Fruit fly (Drosophila melanogaster) whole organism, embryonic: Measurements from ENCODE around the gene CG31265.

ENCODE experiments used
- Bteb2 ChIP-seq: fragments of 200-800 bp; sonication (Bioruptor generic); optimal IDR thresholded peaks from 2 replicates; lab custom pipeline; 2016; ENCODE audit warnings: missing biosample characterization, missing genetic modification characterization
- CG10979 ChIP-seq: fragments of 200-800 bp; sonication (Bioruptor generic); optimal IDR thresholded peaks from 2 replicates; lab custom pipeline; 2018; ENCODE audit warnings: missing biosample characterization, mild to moderate bottlenecking, missing genetic modification characterization, moderate library complexity
- CG11456 ChIP-seq: fragments of 200-800 bp; sonication (Bioruptor generic); IDR thresholded peaks from 3 replicates; pipeline ENCODE4 v1.3.6; 2022; ENCODE audit warnings: missing biosample characterization, missing genetic modification characterization
- CG11696 ChIP-seq: fragments of 200-800 bp; sonication (Bioruptor generic); IDR thresholded peaks from 2 replicates; pipeline ENCODE4 v1.3.6; 2022; ENCODE audit warnings: missing biosample characterization, missing genetic modification characterization
- CG12391 ChIP-seq: fragments of 200-800 bp; sonication (Bioruptor generic); optimal IDR thresholded peaks from 3 replicates; lab custom pipeline; 2018; ENCODE audit warnings: missing biosample characterization, mild to moderate bottlenecking, missing genetic modification characterization, moderate library complexity
- CG13424 ChIP-seq: fragments of 200-800 bp; sonication (Bioruptor generic); optimal IDR thresholded peaks from 2 replicates; lab custom pipeline; 2019; ENCODE audit warnings: missing biosample characterization, mild to moderate bottlenecking, missing genetic modification characterization, moderate library complexity
- CG13624 ChIP-seq: fragments of 200-800 bp; sonication (Bioruptor generic); optimal IDR thresholded peaks from 2 replicates; lab custom pipeline; 2016; ENCODE audit warnings: missing biosample characterization, missing genetic modification characterization
- CG15514 ChIP-seq: fragments of 200-800 bp; sonication (Bioruptor generic); optimal IDR thresholded peaks from 3 replicates; lab custom pipeline; 2017; ENCODE audit warnings: missing biosample characterization, missing genetic modification characterization, mild to moderate bottlenecking, moderate library complexity, missing genetic modification reagents
- CG1647 ChIP-seq: fragments of 200-800 bp; sonication (Bioruptor generic); optimal IDR thresholded peaks from 3 replicates; lab custom pipeline; 2016; ENCODE audit warnings: missing biosample characterization, missing genetic modification characterization
- CG17186 ChIP-seq: fragments of 200-800 bp; sonication (Bioruptor generic); optimal IDR thresholded peaks from 3 replicates; lab custom pipeline; 2017; ENCODE audit warnings: missing biosample characterization, missing genetic modification reagents, missing genetic modification characterization
- CG18476 ChIP-seq: fragments of 200-800 bp; sonication (Bioruptor generic); optimal IDR thresholded peaks from 2 replicates; lab custom pipeline; 2016; ENCODE audit warnings: missing biosample characterization, mild to moderate bottlenecking, missing genetic modification characterization
- CG2120 ChIP-seq: fragments of 200-800 bp; sonication (Bioruptor generic); optimal IDR thresholded peaks from 3 replicates; lab custom pipeline; 2016; ENCODE audit warnings: missing biosample characterization, missing genetic modification characterization
- CG2712 ChIP-seq: fragments of 200-800 bp; optimal IDR thresholded peaks from 3 replicates; lab custom pipeline; 2019; ENCODE audit warnings: missing biosample characterization, mild to moderate bottlenecking, missing genetic modification characterization, moderate library complexity
- CG2889 ChIP-seq: fragments of 200-800 bp; sonication (Bioruptor generic); IDR thresholded peaks from 3 replicates; pipeline ENCODE4 v1.3.6; 2022; ENCODE audit warnings: missing biosample characterization, missing genetic modification characterization
- CG3065 ChIP-seq: fragments of 200-800 bp; sonication (Bioruptor generic); optimal IDR thresholded peaks from 2 replicates; lab custom pipeline; 2016; ENCODE audit warnings: missing biosample characterization, missing genetic modification characterization
- CG31224 ChIP-seq: fragments of 200-800 bp; sonication (Bioruptor generic); IDR thresholded peaks from 2 replicates; pipeline ENCODE4 v1.3.6; 2022; ENCODE audit warnings: missing biosample characterization, missing genetic modification characterization
- CG4404 ChIP-seq: fragments of 200-800 bp; sonication (Bioruptor generic); IDR thresholded peaks from 2 replicates; pipeline ENCODE4 v1.3.6; 2022; ENCODE audit warnings: missing biosample characterization, missing genetic modification characterization
- CG6765 ChIP-seq: fragments of 200-800 bp; sonication (Bioruptor generic); optimal IDR thresholded peaks from 3 replicates; lab custom pipeline; 2017; ENCODE audit warnings: missing biosample characterization, mild to moderate bottlenecking, missing genetic modification characterization
- CG7745 ChIP-seq: fragments of 200-800 bp; sonication (Bioruptor generic); optimal IDR thresholded peaks from 2 replicates; lab custom pipeline; 2018; ENCODE audit warnings: missing biosample characterization, mild to moderate bottlenecking, missing genetic modification characterization, moderate library complexity
- CHES-1-like ChIP-seq: fragments of 200-800 bp; sonication (Bioruptor generic); optimal IDR thresholded peaks from 2 replicates; lab custom pipeline; 2016; ENCODE audit warnings: missing biosample characterization, missing genetic modification characterization
- CoRest ChIP-seq: fragments of 200-800 bp; sonication (Bioruptor generic); optimal IDR thresholded peaks from 3 replicates; lab custom pipeline; 2018; ENCODE audit warnings: missing biosample characterization, mild to moderate bottlenecking, missing genetic modification characterization, moderate library complexity
- Dbx ChIP-seq: fragments of 200-800 bp; sonication (Bioruptor generic); IDR thresholded peaks from 3 replicates; pipeline ENCODE4 v1.3.6; 2022; ENCODE audit warnings: missing biosample characterization, missing genetic modification characterization
- Hand ChIP-seq: fragments of 200-800 bp; sonication (Bioruptor generic); optimal IDR thresholded peaks from 2 replicates; lab custom pipeline; 2017; ENCODE audit warnings: mild to moderate bottlenecking, missing biosample characterization, missing genetic modification reagents, missing genetic modification characterization
- Nf-YB ChIP-seq: fragments of 200-800 bp; sonication (Bioruptor generic); optimal IDR thresholded peaks from 3 replicates; lab custom pipeline; 2019; ENCODE audit warnings: missing biosample characterization, mild to moderate bottlenecking, missing genetic modification characterization, moderate library complexity
- Scr ChIP-seq: fragments of 200-800 bp; sonication (Bioruptor generic); IDR thresholded peaks from 2 replicates; pipeline ENCODE4 v1.3.6; 2022; ENCODE audit warnings: missing biosample characterization, missing genetic modification characterization; ENCODE audit not compliant: partially characterized antibody
- Side ChIP-seq: fragments of 200-800 bp; sonication (Bioruptor generic); optimal IDR thresholded peaks from 2 replicates; lab custom pipeline; 2016; ENCODE audit warnings: missing biosample characterization, missing genetic modification characterization
- bab2 ChIP-seq: fragments of 200-800 bp; sonication (Bioruptor generic); optimal IDR thresholded peaks from 2 replicates; lab custom pipeline; 2016; ENCODE audit warnings: missing biosample characterization, missing genetic modification characterization
- bigmax ChIP-seq: fragments of 200-800 bp; sonication (Bioruptor generic); optimal IDR thresholded peaks from 2 replicates; lab custom pipeline; 2018; ENCODE audit warnings: missing biosample characterization, mild to moderate bottlenecking, missing genetic modification characterization
- chm ChIP-seq: fragments of 200-800 bp; sonication (Bioruptor generic); IDR thresholded peaks from 2 replicates; pipeline ENCODE4 v1.3.6; 2022; ENCODE audit warnings: missing biosample characterization, missing genetic modification characterization
- croc ChIP-seq: fragments of 200-800 bp; sonication (Bioruptor generic); conservative IDR thresholded peaks from 3 replicates; pipeline ENCODE4 v1.3.6; 2022; ENCODE audit warnings: missing biosample characterization, missing genetic modification characterization
- dysf ChIP-seq: fragments of 200-800 bp; sonication (Bioruptor generic); IDR thresholded peaks from 3 replicates; pipeline ENCODE4 v1.3.6; 2022; ENCODE audit warnings: missing biosample characterization, missing genetic modification characterization
- grn ChIP-seq: fragments of 200-800 bp; sonication (Bioruptor generic); optimal IDR thresholded peaks from 3 replicates; lab custom pipeline; 2017; ENCODE audit warnings: missing biosample characterization, missing genetic modification characterization
- gro ChIP-seq: fragments of 200-800 bp; sonication (Bioruptor generic); optimal IDR thresholded peaks from 2 replicates; lab custom pipeline; 2016; ENCODE audit warnings: missing biosample characterization, missing genetic modification characterization
- hkb ChIP-seq, 2 experiments: fragments of 200-800 bp in 1 of 2; fragments of >200 bp in 1 of 2; sonication (Bioruptor generic) in 1 of 2; IDR thresholded peaks in 1 of 2; optimal IDR thresholded peaks in 1 of 2; 2 replicates each; pipeline versions ENCODE4 v1.3.6 to Lab custom; 2017 to 2022; ENCODE audit warnings: missing biosample characterization in 1 of 2, missing genetic modification characterization in 1 of 2
- inv ChIP-seq: fragments of 200-800 bp; sonication (Bioruptor generic); IDR thresholded peaks from 2 replicates; pipeline ENCODE4 v1.3.6; 2022; ENCODE audit warnings: missing biosample characterization, missing genetic modification characterization; ENCODE audit not compliant: partially characterized antibody
- jigr1 ChIP-seq: fragments of 200-800 bp; sonication (Bioruptor generic); IDR thresholded peaks from 3 replicates; pipeline ENCODE4 v1.3.6; 2022; ENCODE audit warnings: missing biosample characterization, missing genetic modification characterization
- jumu ChIP-seq: fragments of 200-800 bp; sonication (Bioruptor generic); optimal IDR thresholded peaks from 3 replicates; lab custom pipeline; 2016; ENCODE audit warnings: missing biosample characterization, missing genetic modification characterization
- kay ChIP-seq: fragments of 200-800 bp; sonication (Bioruptor generic); optimal IDR thresholded peaks from 2 replicates; lab custom pipeline; 2016; ENCODE audit warnings: missing biosample characterization, missing genetic modification characterization
- oc ChIP-seq: fragments of 200-800 bp; sonication (Bioruptor generic); optimal IDR thresholded peaks from 2 replicates; lab custom pipeline; 2018; ENCODE audit warnings: missing biosample characterization, mild to moderate bottlenecking, missing genetic modification characterization, moderate library complexity
- otp ChIP-seq: fragments of 200-800 bp; sonication (Bioruptor generic); IDR thresholded peaks from 3 replicates; pipeline ENCODE4, ENCODE4 v1.3.6; 2022; ENCODE audit warnings: missing biosample characterization, missing genetic modification characterization
- pfk ChIP-seq: fragments of 200-800 bp; sonication (Bioruptor generic); optimal IDR thresholded peaks from 2 replicates; lab custom pipeline; 2018; ENCODE audit warnings: missing biosample characterization, mild to moderate bottlenecking, missing genetic modification characterization, moderate library complexity
- pzg ChIP-seq: fragments of 200-800 bp; sonication (Bioruptor generic); optimal IDR thresholded peaks from 3 replicates; lab custom pipeline; 2018; ENCODE audit warnings: missing biosample characterization, mild to moderate bottlenecking, missing genetic modification characterization, moderate library complexity
- ranshi ChIP-seq: fragments of 200-800 bp; sonication (Bioruptor generic); IDR thresholded peaks from 2 replicates; pipeline ENCODE4 v1.3.6; 2022; ENCODE audit warnings: missing biosample characterization, missing genetic modification characterization
- sens-2 ChIP-seq: fragments of 200-800 bp; sonication (Bioruptor generic); IDR thresholded peaks from 2 replicates; pipeline ENCODE4 v1.3.6; 2022; ENCODE audit warnings: missing biosample characterization, missing genetic modification characterization
- sisA ChIP-seq: fragments of 200-800 bp; sonication (Bioruptor generic); IDR thresholded peaks from 2 replicates; pipeline ENCODE4 v1.3.6; 2022; ENCODE audit warnings: missing biosample characterization, missing genetic modification characterization
- slbo ChIP-seq: fragments of 200-800 bp; sonication (Bioruptor generic); IDR thresholded peaks from 2 replicates; pipeline ENCODE4 v1.3.6; 2022; ENCODE audit warnings: missing biosample characterization, missing genetic modification characterization
- sug ChIP-seq: fragments of 200-800 bp; optimal IDR thresholded peaks from 2 replicates; lab custom pipeline; 2019; ENCODE audit warnings: missing biosample characterization, mild to moderate bottlenecking, missing genetic modification characterization, moderate library complexity
- wek ChIP-seq: fragments of 200-800 bp; sonication (Bioruptor generic); optimal IDR thresholded peaks from 3 replicates; lab custom pipeline; 2018; ENCODE audit warnings: missing biosample characterization, mild to moderate bottlenecking, missing genetic modification characterization, moderate library complexity
- wor ChIP-seq: fragments of 200-800 bp; sonication (Bioruptor generic); IDR thresholded peaks from 2 replicates; pipeline ENCODE4 v1.3.6; 2022; ENCODE audit warnings: missing biosample characterization, missing genetic modification characterization

CG31265 gene

DNA sequence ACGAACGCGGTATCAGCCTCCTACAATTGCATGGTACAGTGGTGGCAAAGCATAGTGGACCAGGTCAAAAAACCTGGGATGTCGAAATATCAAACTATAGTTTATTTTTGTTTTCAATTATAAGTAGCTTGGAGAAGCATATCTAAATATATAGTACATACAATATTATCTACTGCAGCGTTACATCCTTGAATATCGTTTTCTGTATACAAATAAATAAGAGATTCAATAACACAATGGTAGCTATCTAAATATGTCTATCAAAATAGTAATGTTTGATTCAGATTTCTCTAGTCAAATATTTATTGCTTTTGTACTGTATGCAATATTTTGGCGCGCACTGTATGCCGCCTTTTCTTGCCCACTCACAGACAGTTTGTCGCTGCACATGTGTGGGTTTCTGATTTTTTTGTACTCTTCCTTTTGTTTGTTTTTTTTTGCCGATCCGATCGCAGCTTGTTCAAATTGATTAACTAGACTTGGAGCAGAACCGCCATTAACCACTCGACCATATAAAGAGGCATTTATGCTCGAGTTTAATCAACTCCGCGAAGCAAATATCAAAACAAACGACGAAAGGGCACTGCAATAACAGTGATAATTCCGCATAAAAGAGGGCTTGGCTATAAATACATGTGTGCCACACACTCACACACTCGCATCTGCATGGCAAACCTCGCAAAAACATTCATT lies 47.2 kb upstream of the CG31265 start (continued):
- TF ChIP-seq jumu (peak; percentile 86), pzg (GFP tag; lab: Kevin White, UChicago) (no peak), ranshi (GFP tag; lab: Robert Waterston, UW) (peak; percentile 93), CHES-1-like (GFP tag; lab: Kevin White, UChicago) (peak; percentile 79), croc (peak; percentile 88), CG11456 (GFP tag; lab: Robert Waterston, UW) (peak; percentile 90), Dbx (peak; percentile 87), pfk (no peak), wek (GFP tag; lab: Kevin White, UChicago) (peak; percentile 87), CG2889 (GFP tag; lab: Robert Waterston, UW) (peak; percentile 72), otp (GFP tag; lab: Robert Waterston, UW) (peak; percentile 92), CG18476 (peak; percentile 94), bab2 (GFP tag; lab: Kevin White, UChicago) (peak; percentile 88), CG2712 (peak; percentile 97), gro (GFP tag; lab: Kevin White, UChicago) (peak; percentile 85), CG6765 (peak; percentile 92), CG15514 (GFP tag; lab: Kevin White, UChicago) (peak; percentile 80), CG11696 (peak; percentile 84), sisA (GFP tag; lab: Robert Waterston, UW) (peak; percentile 89), inv (GFP tag; lab: Robert Waterston, UW) (no peak), sug (tag; lab: Kevin White, UChicago) (peak; percentile 86), jigr1 (GFP tag; lab: Robert Waterston, UW) (peak; percentile 86; the same call in 2 of the 3 replicates), bigmax (GFP tag; lab: Kevin White, UChicago) (no peak), Side (GFP tag; lab: Kevin White, UChicago) (peak; percentile 82), CoRest (peak; percentile 96), CG7745 (tag; lab: Kevin White, UChicago) (no peak), dysf (peak; percentile 95), CG17186 (GFP tag; lab: Kevin White, UChicago) (peak; percentile 81), Scr (no peak), chm (GFP tag; lab: Robert Waterston, UW) (peak; percentile 87), CG10979 (tag; lab: Kevin White, UChicago) (peak; percentile 97), sens-2 (GFP tag; lab: Robert Waterston, UW) (peak; percentile 66; the same call in 1 of the 2 replicates), CG3065 (peak; percentile 89), grn (GFP tag; lab: Kevin White, UChicago) (peak; percentile 80), CG2120 (GFP tag; lab: Kevin White, UChicago) (peak; percentile 94), Bteb2 (peak; percentile 91), wor (GFP tag; lab: Robert Waterston, UW) (peak; percentile 92), hkb (optimal IDR thresholded peaks at IDR 0.05; lab: Kevin White, UChicago) (no peak), hkb (GFP tag; IDR thresholded peaks at IDR 0.05; lab: Robert Waterston, UW) (peak; percentile 98), Hand (GFP tag; lab: Kevin White, UChicago) (peak; percentile 93), Nf-YB (GFP tag; lab: Kevin White, UChicago) (peak; percentile 86), CG4404 (GFP tag; lab: Robert Waterston, UW) (peak; percentile 78), CG1647 (GFP tag; lab: Kevin White, UChicago) (peak; percentile 73), oc (tag; lab: Kevin White, UChicago) (peak; percentile 94), slbo (peak; percentile 93), CG13424 (tag; lab: Kevin White, UChicago) (peak; percentile 96), CG12391 (peak; percentile 98), kay (GFP tag; lab: Kevin White, UChicago) (peak; percentile 91), CG13624 (peak; percentile 92), CG31224 (GFP tag; lab: Robert Waterston, UW) (peak; percentile 83)
